Worm (Caenorhabditis elegans) whole organism, L2 larva: Measurements from ENCODE around the gene cutl-15.

Source experiments
- nhr-11 ChIP-seq: fragments of 150-350 bp; optimal IDR thresholded peaks from 2 replicates; lab custom pipeline; 2014; ENCODE audit warnings: missing biosample characterization, missing genetic modification characterization
- nhr-12 ChIP-seq: fragments of 150-350 bp; optimal IDR thresholded peaks from 2 replicates; lab custom pipeline; 2014; ENCODE audit warnings: missing biosample characterization, missing genetic modification characterization
- nhr-77 ChIP-seq: fragments of 150-350 bp; optimal IDR thresholded peaks from 2 replicates; lab custom pipeline; 2014; ENCODE audit warnings: missing biosample characterization, missing genetic modification characterization
- unc-39 ChIP-seq: fragments of 150-350 bp; optimal IDR thresholded peaks from 2 replicates; lab custom pipeline; 2014; ENCODE audit warnings: missing biosample characterization, missing genetic modification characterization

ce11 chrII:8926451-8926850 lies 21.0 kb downstream of the cutl-15 start, which contains the start of gene B0457.2:
- TF ChIP-seq nhr-77 (tag; lab: Kevin White, UChicago) (no peak), nhr-12 (tag; lab: Kevin White, UChicago) (no peak), nhr-11 (tag; lab: Kevin White, UChicago) (no peak), unc-39 (tag; lab: Kevin White, UChicago) (no peak)
